Worm (Caenorhabditis elegans): ENCODE measurements around the gene T04A8.8.

DNA sequence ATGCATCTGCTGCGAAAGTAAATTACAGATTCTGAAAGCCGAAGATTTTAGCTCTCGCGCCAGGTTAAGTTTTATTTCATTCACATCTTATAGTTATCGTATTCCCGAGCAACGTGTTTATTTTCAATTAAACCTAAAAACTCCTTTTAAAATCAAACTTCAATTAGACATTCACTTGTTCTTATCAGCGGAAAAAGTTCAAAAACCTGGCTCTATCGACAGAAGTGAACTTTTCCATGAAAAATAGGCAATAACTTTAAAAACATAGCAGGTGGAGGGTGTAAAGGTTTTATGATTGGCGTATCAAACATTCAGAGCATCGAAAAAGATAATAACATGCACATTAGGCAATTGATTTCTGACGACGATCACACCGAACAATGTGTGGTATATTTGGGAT is 4.8 kb upstream of the T04A8.8 start, which contains the start of gene ppat-1:
- TF ChIP-seq ztf-29 (GFP tag; IDR thresholded peaks at IDR 0.05) (no peak), T22C8.4 (GFP tag; IDR thresholded peaks at IDR 0.05) (no peak), flt-1 (GFP tag; IDR thresholded peaks at IDR 0.05) (no peak), ztf-23 (GFP tag; IDR thresholded peaks at IDR 0.05) (no peak), ref-1 (GFP tag; conservative IDR thresholded peaks at IDR 0.05) (no peak)

All from whole organism, midembryonic.